Worm (Caenorhabditis elegans) whole organism, midembryonic: ENCODE measurements around the gene rsf-1.

ENCODE experiments used
- T22C8.4 ChIP-seq: fragments of 200-800 bp; sonication (Bioruptor generic); IDR thresholded peaks from 2 replicates; pipeline ENCODE4 v1.3.6; 2022; ENCODE audit warnings: missing genetic modification characterization, missing compliant biosample characterization
- cog-1 ChIP-seq: sonication (generic microtip); optimal IDR thresholded peaks from 2 replicates; lab custom pipeline; 2016; ENCODE audit warnings: missing genetic modification characterization, missing compliant biosample characterization
- flt-1 ChIP-seq: fragments of 200-800 bp; sonication (Bioruptor generic); IDR thresholded peaks from 2 replicates; pipeline ENCODE4 v1.3.6; 2022; ENCODE audit warnings: missing genetic modification characterization, missing compliant biosample characterization
- klf-2 ChIP-seq: fragments of 200-800 bp; sonication (Bioruptor generic); conservative IDR thresholded peaks from 2 replicates; pipeline ENCODE4 v1.3.6; 2022; ENCODE audit warnings: missing genetic modification reagents, missing genetic modification characterization, missing compliant biosample characterization
- tab-1 ChIP-seq: fragments of 200-800 bp; sonication (Bioruptor generic); IDR thresholded peaks from 2 replicates; pipeline ENCODE4 v1.3.6; 2022; ENCODE audit warnings: missing genetic modification characterization, missing compliant biosample characterization
- ztf-23 ChIP-seq: fragments of 200-800 bp; sonication (Bioruptor generic); IDR thresholded peaks from 2 replicates; pipeline ENCODE4 v1.3.6; 2022; ENCODE audit warnings: missing genetic modification reagents, missing genetic modification characterization, missing compliant biosample characterization
- ztf-29 ChIP-seq: fragments of 200-800 bp; sonication (Bioruptor generic); IDR thresholded peaks from 2 replicates; pipeline ENCODE4 v1.3.6; 2022; ENCODE audit warnings: missing genetic modification reagents, missing genetic modification characterization, missing compliant biosample characterization

DNA sequence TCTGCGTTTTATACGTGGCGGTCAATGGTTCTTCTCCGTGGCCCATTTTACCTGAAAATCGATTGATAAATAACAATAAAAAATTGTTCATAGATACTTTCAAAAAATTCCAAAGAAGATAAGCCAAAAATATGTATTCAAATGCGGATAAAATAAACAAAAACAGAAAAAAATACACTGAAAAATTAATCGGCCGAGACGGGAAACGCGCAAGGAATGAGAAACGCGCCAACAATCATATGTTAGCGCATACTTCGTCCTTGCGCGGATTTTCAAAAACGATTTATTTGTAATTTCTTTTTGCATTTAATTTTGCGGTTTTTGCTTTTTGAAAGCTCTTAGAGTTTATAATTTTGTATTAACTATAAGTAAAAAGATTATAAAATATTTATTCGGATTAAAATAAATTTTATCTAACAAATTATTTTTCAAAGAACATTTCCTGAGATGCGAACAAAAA lies 39.4 kb downstream of the rsf-1 start, which contains the start of gene nduf-11:
- no peak for TF ChIP-seq T22C8.4 (GFP tag; lab: Robert Waterston, UW)
- TF ChIP-seq tab-1 (GFP tag; lab: Robert Waterston, UW): no peak; the same call in 1 of the 2 replicates
- TF ChIP-seq cog-1: peak; percentile 70
- peak; percentile 84 for TF ChIP-seq flt-1 (GFP tag; lab: Robert Waterston, UW)
- TF ChIP-seq klf-2 (GFP tag; lab: Robert Waterston, UW): no peak
- TF ChIP-seq ztf-29: no peak
- TF ChIP-seq ztf-23 (GFP tag; lab: Robert Waterston, UW): peak; percentile 68; the same call in 1 of the 2 replicates
